Worm (Caenorhabditis elegans): ENCODE data around the gene pqn-31.

Gene pqn-31

DNA sequence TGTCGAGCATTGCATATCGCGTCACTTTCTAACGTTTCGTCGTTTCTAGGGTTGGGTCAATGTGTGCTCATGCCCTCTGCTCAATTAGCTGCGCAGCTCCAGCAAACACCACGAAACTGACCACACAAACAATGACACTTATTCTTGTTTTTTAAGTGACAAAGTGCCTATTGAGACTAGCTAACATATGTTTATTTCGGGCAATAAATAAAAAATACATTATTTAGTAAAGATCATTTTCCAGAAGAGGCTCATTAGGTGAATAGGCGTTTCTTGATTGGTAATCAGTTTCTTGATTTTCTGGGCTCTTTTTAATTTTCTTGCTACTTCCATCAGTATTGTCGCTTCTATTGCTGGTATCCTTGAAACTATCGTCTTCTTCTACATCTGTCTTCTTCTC, 39.7 kb upstream of the pqn-31 start, which contains the start of gene T27E4.5:
TSS of gene T27E4.5 (minus strand) at position 101 of the 400 bp plus-strand sequence.
- TF ChIP-seq nhr-10 (tag; optimal IDR thresholded peaks at IDR 0.05) (no peak), mbf-1 (tag; optimal IDR thresholded peaks at IDR 0.05) (no peak), blmp-1 (tag; optimal IDR thresholded peaks at IDR 0.05; ENCODE audit: insufficient read depth) (no peak), crh-2 (tag; optimal IDR thresholded peaks at IDR 0.05) (no peak), Y55F3AM.14 (GFP tag; optimal IDR thresholded peaks at IDR 0.05) (no peak), skn-1 (tag; optimal IDR thresholded peaks at IDR 0.05) (no peak), nhr-237 (tag; optimal IDR thresholded peaks at IDR 0.05) (no peak), lin-39 (tag; optimal IDR thresholded peaks at IDR 0.05) (no peak), unc-62 (GFP tag; optimal IDR thresholded peaks at IDR 0.05) (no peak)

DNA sequence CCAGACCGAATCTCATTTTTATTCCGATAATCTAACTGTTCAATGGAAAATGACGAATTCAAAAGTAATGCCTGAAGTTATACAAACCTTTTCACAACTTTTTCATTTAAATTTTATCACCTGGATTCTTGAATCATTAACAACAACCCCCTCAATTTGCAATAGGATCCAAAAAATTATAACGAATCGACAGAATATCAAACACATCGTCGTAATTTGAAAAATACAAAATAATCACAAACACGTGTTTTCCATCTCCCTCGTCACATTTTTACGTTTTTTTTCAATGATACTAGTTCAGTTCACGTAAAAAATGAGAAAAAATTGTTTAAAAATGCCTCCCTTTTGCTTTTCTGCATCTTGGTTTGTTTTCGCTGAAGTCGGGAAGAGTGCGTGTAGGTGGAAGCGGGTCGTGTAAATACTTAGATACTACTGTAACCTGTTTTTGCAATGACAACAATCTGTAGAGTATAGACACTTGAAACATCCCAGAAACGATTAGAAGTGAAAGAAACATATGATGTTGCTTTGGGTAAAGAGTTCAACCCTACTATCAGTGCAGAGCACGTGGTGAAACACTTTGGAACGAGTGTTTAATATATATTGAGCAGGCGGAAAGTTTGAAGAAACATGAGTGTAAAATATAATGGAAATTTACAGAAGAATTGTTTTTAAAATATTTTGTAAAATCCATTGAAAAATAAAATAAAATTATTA, 35.9 kb upstream of the pqn-31 start, which contains the start of gene oac-50:
TSS of gene oac-50 (minus strand) at position 219 of the 717 bp plus-strand sequence.
- TF ChIP-seq F13H6.1 (tag; optimal IDR thresholded peaks at IDR 0.05) (peak; percentile 27), sma-9 (GFP tag; optimal IDR thresholded peaks at IDR 0.05) (peak; percentile 2), sma-9 (tag; optimal IDR thresholded peaks at IDR 0.05) (no peak), nhr-6 (tag; optimal IDR thresholded peaks at IDR 0.05) (no peak)

DNA sequence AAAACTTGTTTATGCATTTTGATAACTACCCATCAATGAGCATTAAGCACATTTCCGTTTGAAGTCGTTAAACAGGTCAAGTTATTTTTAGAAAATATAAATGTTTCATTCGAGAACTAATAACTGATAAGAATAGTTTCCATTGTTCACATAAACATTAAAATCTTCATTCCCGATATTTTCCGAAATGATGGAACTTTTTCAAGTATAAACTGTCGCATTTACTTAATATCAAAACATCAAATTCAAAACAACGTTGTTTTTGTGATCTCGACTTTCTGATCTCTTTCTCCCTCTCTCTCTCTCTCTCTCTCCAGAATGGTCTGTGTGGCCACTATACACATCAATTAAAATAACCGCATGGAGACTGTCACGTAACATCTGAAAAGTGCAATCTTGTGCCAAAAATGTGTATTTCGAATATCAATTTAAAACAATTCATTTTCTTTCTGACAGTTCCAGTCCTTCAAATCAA, 35.0 kb upstream of the pqn-31 start:
- TF ChIP-seq peb-1 (tag; optimal IDR thresholded peaks at IDR 0.05): no peak
- TF ChIP-seq nhr-237 (tag; optimal IDR thresholded peaks at IDR 0.05): no peak
- no peak for TF ChIP-seq nhr-23 (tag; optimal IDR thresholded peaks at IDR 0.05)
- TF ChIP-seq nhr-11 (tag; optimal IDR thresholded peaks at IDR 0.05): no peak
- TF ChIP-seq blmp-1 (tag; optimal IDR thresholded peaks at IDR 0.05; ENCODE audit: insufficient read depth): peak; percentile 7
- TF ChIP-seq mbf-1 (tag; optimal IDR thresholded peaks at IDR 0.05): no peak
- TF ChIP-seq snpc-4 (tag; optimal IDR thresholded peaks at IDR 0.05): no peak
- peak; percentile 35 for TF ChIP-seq sma-9 (GFP tag; optimal IDR thresholded peaks at IDR 0.05)
- TF ChIP-seq sma-9 (tag; optimal IDR thresholded peaks at IDR 0.05): no peak
- TF ChIP-seq alr-1 (tag; optimal IDR thresholded peaks at IDR 0.05): no peak
- TF ChIP-seq elt-1 (tag; optimal IDR thresholded peaks at IDR 0.05): no peak
- TF ChIP-seq lin-13 (GFP tag; optimal IDR thresholded peaks at IDR 0.05): no peak
- peak; percentile 46 for TF ChIP-seq sma-3 (GFP tag; optimal IDR thresholded peaks at IDR 0.05)
- TF ChIP-seq mab-5 (tag; optimal IDR thresholded peaks at IDR 0.05): no peak
- TF ChIP-seq ZK546.5 (tag; optimal IDR thresholded peaks at IDR 0.05): no peak
- TF ChIP-seq C34F6.9 (tag; optimal IDR thresholded peaks at IDR 0.05): no peak
- no peak for TF ChIP-seq aly-2 (tag; optimal IDR thresholded peaks at IDR 0.05)
- TF ChIP-seq nhr-77 (tag; optimal IDR thresholded peaks at IDR 0.05): no peak
- TF ChIP-seq ceh-16 (tag; optimal IDR thresholded peaks at IDR 0.05): no peak
- no peak for TF ChIP-seq ceh-82 (tag; optimal IDR thresholded peaks at IDR 0.05)
- TF ChIP-seq fos-1 (tag; optimal IDR thresholded peaks at IDR 0.05): no peak
- TF ChIP-seq nhr-25 (tag; optimal IDR thresholded peaks at IDR 0.05): peak; percentile 0
- peak in 1 of 2 experiments; percentile 37 for TF ChIP-seq lsy-2 (tag; optimal IDR thresholded peaks at IDR 0.05)
- TF ChIP-seq ztf-11 (tag; optimal IDR thresholded peaks at IDR 0.05): no peak
- peak; percentile 36 for TF ChIP-seq nhr-6 (tag; optimal IDR thresholded peaks at IDR 0.05)
- no peak for TF ChIP-seq sem-4 (tag; optimal IDR thresholded peaks at IDR 0.05)
- TF ChIP-seq egl-27 (tag; optimal IDR thresholded peaks at IDR 0.05): no peak
- no peak for TF ChIP-seq unc-55 (GFP tag; optimal IDR thresholded peaks at IDR 0.05)
- TF ChIP-seq nhr-21 (tag; optimal IDR thresholded peaks at IDR 0.05): peak; percentile 13
- TF ChIP-seq crh-2 (tag; optimal IDR thresholded peaks at IDR 0.05): peak; percentile 38
- TF ChIP-seq mdl-1 (tag; optimal IDR thresholded peaks at IDR 0.05): peak in 1 of 2 experiments; percentile 6
- TF ChIP-seq nhr-12 (tag; optimal IDR thresholded peaks at IDR 0.05): no peak
- no peak for TF ChIP-seq F13H6.1 (tag; optimal IDR thresholded peaks at IDR 0.05)
- TF ChIP-seq nhr-129 (tag; optimal IDR thresholded peaks at IDR 0.05): peak; percentile 11
- no peak for TF ChIP-seq Y55F3AM.14 (GFP tag; optimal IDR thresholded peaks at IDR 0.05)
- TF ChIP-seq gmeb-1 (tag; optimal IDR thresholded peaks at IDR 0.05): no peak
- no peak for TF ChIP-seq unc-62 (GFP tag; optimal IDR thresholded peaks at IDR 0.05)
- TF ChIP-seq ztf-4 (tag; optimal IDR thresholded peaks at IDR 0.05): peak; percentile 19
- TF ChIP-seq elt-3 (tag; optimal IDR thresholded peaks at IDR 0.05): no peak
- peak; percentile 73 for TF ChIP-seq ama-1 (optimal IDR thresholded peaks at IDR 0.05)
- TF ChIP-seq lin-11 (tag; optimal IDR thresholded peaks at IDR 0.05): no peak

All from whole organism, L2 larva.